Worm (Caenorhabditis elegans): ENCODE results near the gene F40G12.2.
"Not testable (repeated sequence)": the region's sequence is repeated elsewhere in the genome, so short reads cannot be mapped to it uniquely, and the experiment has no call there.

Gene F40G12.2

ce11 chrV:14279777-14280176 is 19.0 kb upstream of the F40G12.2 start, which contains the start of gene srt-33:
Gene srt-33 (minus strand): TSS chrV:14279877.
- TF ChIP-seq dao-5 (tag; optimal IDR thresholded peaks at IDR 0.05) (no peak), W03F9.2 (tag; optimal IDR thresholded peaks at IDR 0.05) (no peak), him-1 (tag; optimal IDR thresholded peaks at IDR 0.05) (no peak)

ce11 chrV:14274268-14274667 is 13.5 kb upstream of the F40G12.2 start, which contains the start of gene F40G12.7:
Gene F40G12.7 (plus strand): TSS chrV:14274568.
- not testable (repeated sequence) for TF ChIP-seq him-1, dao-5, W03F9.2 (tag; optimal IDR thresholded peaks at IDR 0.05)

ce11 chrV:14273019-14273418 is 12.3 kb upstream of the F40G12.2 start, which contains the start of gene F40G12.6:
Gene F40G12.6 (minus strand): TSS chrV:14273119.
- TF ChIP-seq W03F9.2 (tag; optimal IDR thresholded peaks at IDR 0.05) (no peak), dao-5 (tag; optimal IDR thresholded peaks at IDR 0.05) (no peak)

- TF ChIP-seq him-1 (tag; optimal IDR thresholded peaks at IDR 0.05) (no peak), W03F9.2 (tag; optimal IDR thresholded peaks at IDR 0.05) (no peak), dao-5 (tag; optimal IDR thresholded peaks at IDR 0.05) (no peak)
Measured at ce11 chrV:14270729-14271128, 10.0 kb upstream of the F40G12.2 start, which contains the start of gene F40G12.5. Gene F40G12.5 (minus strand): TSS chrV:14270829.

- no peak for TF ChIP-seq W03F9.2 (tag; optimal IDR thresholded peaks at IDR 0.05)
- no peak for TF ChIP-seq dao-5 (tag; optimal IDR thresholded peaks at IDR 0.05)
- TF ChIP-seq him-1 (tag; optimal IDR thresholded peaks at IDR 0.05): no peak
Measured at ce11 chrV:14268616-14269015, 7.9 kb upstream of the F40G12.2 start, which contains the start of gene F40G12.4. Gene F40G12.4 (minus strand): TSS chrV:14268716.

ce11 chrV:14267326-14267942 is 6.7 kb upstream of the F40G12.2 start:
- TF ChIP-seq W03F9.2 (tag; optimal IDR thresholded peaks at IDR 0.05): no peak
- no peak for TF ChIP-seq dao-5 (tag; optimal IDR thresholded peaks at IDR 0.05)
- TF ChIP-seq him-1 (tag; optimal IDR thresholded peaks at IDR 0.05): no peak

ce11 chrV:14256813-14257212 is 3.9 kb downstream of the F40G12.2 start, which contains the start of gene sre-8:
Gene sre-8 (plus strand): TSS chrV:14257113.
- TF ChIP-seq dao-5 (tag; optimal IDR thresholded peaks at IDR 0.05): no peak
- TF ChIP-seq W03F9.2 (tag; optimal IDR thresholded peaks at IDR 0.05): no peak
- no peak for TF ChIP-seq him-1 (tag; optimal IDR thresholded peaks at IDR 0.05)

- TF ChIP-seq W03F9.2 (tag; optimal IDR thresholded peaks at IDR 0.05) (no peak), dao-5 (tag; optimal IDR thresholded peaks at IDR 0.05) (no peak), him-1 (tag; optimal IDR thresholded peaks at IDR 0.05) (no peak)
Measured at ce11 chrV:14254221-14254620, 6.5 kb downstream of the F40G12.2 start, which contains the start of gene K02E11.7. Gene K02E11.7 (minus strand): TSS chrV:14254321.

ce11 chrV:14252025-14252424 is 8.7 kb downstream of the F40G12.2 start, which contains the start of gene K02E11.5:
Gene K02E11.5 (plus strand): TSS chrV:14252325.
- TF ChIP-seq W03F9.2 (tag; optimal IDR thresholded peaks at IDR 0.05): no peak
- no peak for TF ChIP-seq dao-5 (tag; optimal IDR thresholded peaks at IDR 0.05)
- TF ChIP-seq him-1 (tag; optimal IDR thresholded peaks at IDR 0.05): no peak

- TF ChIP-seq dao-5 (tag; optimal IDR thresholded peaks at IDR 0.05) (no peak), W03F9.2 (tag; optimal IDR thresholded peaks at IDR 0.05) (no peak), him-1 (tag; optimal IDR thresholded peaks at IDR 0.05) (no peak)
Measured at ce11 chrV:14248654-14249053, 12.1 kb downstream of the F40G12.2 start, which contains the start of gene K02E11.6. Gene K02E11.6 (plus strand): TSS chrV:14248802.

- TF ChIP-seq him-1 (tag; optimal IDR thresholded peaks at IDR 0.05) (no peak), dao-5 (tag; optimal IDR thresholded peaks at IDR 0.05) (no peak), W03F9.2 (tag; optimal IDR thresholded peaks at IDR 0.05) (no peak)
Measured at ce11 chrV:14248025-14248424, 12.7 kb downstream of the F40G12.2 start, which contains the start of gene K02E11.4. Gene K02E11.4 (minus strand): TSS chrV:14248125.

ce11 chrV:14246761-14247160 is 14.0 kb downstream of the F40G12.2 start, which contains the start of gene K02E11.3:
Gene K02E11.3 (minus strand): TSS chrV:14246861.
- no peak for TF ChIP-seq W03F9.2 (tag; optimal IDR thresholded peaks at IDR 0.05)
- TF ChIP-seq him-1 (tag; optimal IDR thresholded peaks at IDR 0.05): no peak
- TF ChIP-seq dao-5 (tag; optimal IDR thresholded peaks at IDR 0.05): no peak

ce11 chrV:14243904-14244303 is 16.8 kb downstream of the F40G12.2 start, which contains the start of gene sre-7:
Gene sre-7 (plus strand): TSS chrV:14244204.
- TF ChIP-seq W03F9.2 (tag; optimal IDR thresholded peaks at IDR 0.05): no peak

- TF ChIP-seq W03F9.2 (tag; optimal IDR thresholded peaks at IDR 0.05) (no peak), him-1 (tag; optimal IDR thresholded peaks at IDR 0.05) (no peak), dao-5 (tag; optimal IDR thresholded peaks at IDR 0.05) (no peak)
Measured at ce11 chrV:14240694-14241201, 20.0 kb downstream of the F40G12.2 start, which contains the start of gene K02E11.10. Gene K02E11.10 (minus strand): TSS chrV:14241151.

Data from whole organism, L4/young adult.